Worm (Caenorhabditis elegans) whole organism, late embryonic: Measurements from ENCODE around the gene elpc-2.

ENCODE experiments used
- C08G9.2 ChIP-seq: sonication (generic microtip); optimal IDR thresholded peaks from 2 replicates; lab custom pipeline; 2016; ENCODE audit warnings: mild to moderate bottlenecking, missing genetic modification characterization, moderate library complexity, missing compliant biosample characterization
- F13H6.1 ChIP-seq: sonication (generic microtip); optimal IDR thresholded peaks from 2 replicates; lab custom pipeline; 2016; ENCODE audit warnings: missing genetic modification characterization, missing compliant biosample characterization
- K02D7.2 ChIP-seq: sonication (generic microtip); optimal IDR thresholded peaks from 2 replicates; lab custom pipeline; 2017; ENCODE audit warnings: mild to moderate bottlenecking, missing genetic modification characterization, missing compliant biosample characterization
- T23F11.4 ChIP-seq: fragments of 200-800 bp; sonication (Bioruptor generic); optimal IDR thresholded peaks from 2 replicates; lab custom pipeline; 2018; ENCODE audit warnings: mild to moderate bottlenecking, missing genetic modification characterization, missing compliant biosample characterization
- ahr-1 ChIP-seq: sonication (generic microtip); optimal IDR thresholded peaks from 2 replicates; lab custom pipeline; 2016; ENCODE audit warnings: missing genetic modification characterization, missing compliant biosample characterization
- ceh-18 ChIP-seq: sonication (generic microtip); optimal IDR thresholded peaks from 2 replicates; lab custom pipeline; 2016; ENCODE audit warnings: missing genetic modification characterization, missing compliant biosample characterization
- ceh-2 ChIP-seq: sonication (generic microtip); optimal IDR thresholded peaks from 2 replicates; lab custom pipeline; 2016; ENCODE audit warnings: missing genotype, missing genetic modification characterization, missing compliant biosample characterization
- ceh-22 ChIP-seq: sonication (generic microtip); optimal IDR thresholded peaks from 2 replicates; lab custom pipeline; 2017; ENCODE audit warnings: missing biosample characterization, missing genetic modification characterization
- ceh-30 ChIP-seq: fragments of 150-350 bp; optimal IDR thresholded peaks from 2 replicates; lab custom pipeline; 2014; ENCODE audit warnings: missing biosample characterization, missing genetic modification characterization
- ceh-31 ChIP-seq: sonication (generic microtip); optimal IDR thresholded peaks from 2 replicates; lab custom pipeline; 2016; ENCODE audit warnings: missing genetic modification characterization, missing compliant biosample characterization
- ceh-45 ChIP-seq: fragments of 200-800 bp; sonication (Bioruptor generic); IDR thresholded peaks from 2 replicates; pipeline ENCODE4 v1.3.6; 2022; ENCODE audit warnings: missing genetic modification reagents, missing genetic modification characterization, missing compliant biosample characterization
- ceh-6 ChIP-seq: fragments of 200-800 bp; sonication (Bioruptor generic); optimal IDR thresholded peaks from 2 replicates; lab custom pipeline; 2018; ENCODE audit warnings: mild to moderate bottlenecking, missing genetic modification characterization, missing compliant biosample characterization
- che-1 ChIP-seq: sonication (generic microtip); optimal IDR thresholded peaks from 2 replicates; lab custom pipeline; 2016; ENCODE audit warnings: mild to moderate bottlenecking, missing genetic modification characterization, missing compliant biosample characterization
- dve-1 ChIP-seq: sonication (generic microtip); optimal IDR thresholded peaks from 2 replicates; lab custom pipeline; 2017; ENCODE audit warnings: antibody characterized with exemption, mild to moderate bottlenecking, missing genetic modification characterization, missing compliant biosample characterization
- fax-1 ChIP-seq: sonication (generic microtip); optimal IDR thresholded peaks from 2 replicates; lab custom pipeline; 2016; ENCODE audit warnings: missing genotype, missing genetic modification characterization, missing compliant biosample characterization
- fkh-6 ChIP-seq: sonication (generic microtip); optimal IDR thresholded peaks from 2 replicates; lab custom pipeline; 2016; ENCODE audit warnings: missing genetic modification characterization, missing compliant biosample characterization
- hlh-15 ChIP-seq: sonication (generic microtip); optimal IDR thresholded peaks from 2 replicates; lab custom pipeline; 2016; ENCODE audit warnings: missing genetic modification characterization, missing compliant biosample characterization
- hlh-30 ChIP-seq: sonication (generic microtip); optimal IDR thresholded peaks from 2 replicates; lab custom pipeline; 2017; ENCODE audit warnings: antibody characterized with exemption, missing genetic modification characterization, missing compliant biosample characterization; ENCODE audit not compliant: insufficient read depth
- hlh-6 ChIP-seq: sonication (generic microtip); optimal IDR thresholded peaks from 2 replicates; lab custom pipeline; 2016; ENCODE audit warnings: missing genotype, missing genetic modification characterization, missing compliant biosample characterization
- mec-3 ChIP-seq: sonication (generic microtip); optimal IDR thresholded peaks from 2 replicates; lab custom pipeline; 2016; ENCODE audit warnings: borderline replicate concordance, missing genetic modification characterization, missing compliant biosample characterization
- nfya-1 ChIP-seq: sonication (generic microtip); optimal IDR thresholded peaks from 2 replicates; lab custom pipeline; 2017; ENCODE audit warnings: missing genetic modification characterization, mild to moderate bottlenecking, missing compliant biosample characterization, antibody characterized with exemption, moderate library complexity
- npax-4 ChIP-seq: sonication (generic microtip); optimal IDR thresholded peaks from 2 replicates; lab custom pipeline; 2016; ENCODE audit warnings: missing genetic modification characterization, missing compliant biosample characterization
- pros-1 ChIP-seq: fragments of 150-350 bp; optimal IDR thresholded peaks from 2 replicates; lab custom pipeline; 2014; ENCODE audit warnings: missing biosample characterization, missing genetic modification reagents, missing genetic modification characterization
- ref-2 ChIP-seq: sonication (generic microtip); optimal IDR thresholded peaks from 2 replicates; lab custom pipeline; 2016; ENCODE audit warnings: missing genetic modification characterization, missing compliant biosample characterization
- rnt-1 ChIP-seq: sonication (generic microtip); optimal IDR thresholded peaks from 2 replicates; lab custom pipeline; 2016; ENCODE audit warnings: missing genetic modification characterization, missing compliant biosample characterization
- sdc-2 ChIP-seq: sonication (generic microtip); optimal IDR thresholded peaks from 2 replicates; lab custom pipeline; 2016; ENCODE audit warnings: missing genotype, missing genetic modification characterization, missing compliant biosample characterization
- syd-9 ChIP-seq: sonication (generic microtip); optimal IDR thresholded peaks from 2 replicates; lab custom pipeline; 2016; ENCODE audit warnings: mild to moderate bottlenecking, missing genetic modification characterization, moderate library complexity, missing compliant biosample characterization
- tbx-2 ChIP-seq: sonication (generic microtip); optimal IDR thresholded peaks from 2 replicates; lab custom pipeline; 2016; ENCODE audit warnings: missing genetic modification characterization, missing compliant biosample characterization
- ttx-3 ChIP-seq: sonication (generic microtip); optimal IDR thresholded peaks from 2 replicates; lab custom pipeline; 2016; ENCODE audit warnings: missing genetic modification reagents, missing genetic modification characterization, missing compliant biosample characterization
- unc-3 ChIP-seq, 2 experiments: fragments of 200-800 bp in 1 of 2; sonication (Bioruptor generic) in 1 of 2; sonication (generic microtip) in 1 of 2; conservative IDR thresholded peaks in 1 of 2; optimal IDR thresholded peaks in 1 of 2; 2 replicates each; pipeline versions ENCODE4 v1.3.6 to Lab custom; 2016 to 2022; ENCODE audit warnings: missing compliant biosample characterization in 2 of 2, missing genetic modification characterization in 2 of 2, missing genetic modification reagents in 1 of 2
- unc-42 ChIP-seq: sonication (generic microtip); optimal IDR thresholded peaks from 2 replicates; lab custom pipeline; 2016; ENCODE audit warnings: missing genotype, missing genetic modification characterization, missing compliant biosample characterization
- unc-55 ChIP-seq: sonication (generic microtip); optimal IDR thresholded peaks from 2 replicates; lab custom pipeline; 2017; ENCODE audit warnings: missing biosample characterization, missing genetic modification reagents, missing genetic modification characterization
- ztf-16 ChIP-seq: sonication (generic microtip); optimal IDR thresholded peaks from 2 replicates; lab custom pipeline; 2017; ENCODE audit warnings: missing genetic modification characterization, missing compliant biosample characterization

elpc-2 gene

ce11 chrIII:12662186-12662585, 11.3 kb upstream of the elpc-2 start, which contains the start of gene tpst-1:
TSS of gene tpst-1 (minus strand) at chrIII:12662286.
- TF ChIP-seq ceh-6 (GFP tag; lab: Kevin White, UChicago) (no peak), unc-55 (GFP tag; lab: Kevin White, UChicago) (no peak), ceh-2 (no peak), ceh-22 (no peak), npax-4 (tag; lab: Kevin White, UChicago) (no peak), unc-3 (GFP tag; conservative IDR thresholded peaks at IDR 0.05; lab: Robert Waterston, UW) (no peak), unc-3 (tag; optimal IDR thresholded peaks at IDR 0.05; lab: Kevin White, UChicago) (no peak), ref-2 (tag; lab: Kevin White, UChicago) (no peak), che-1 (tag; lab: Kevin White, UChicago) (no peak), sdc-2 (tag; lab: Kevin White, UChicago) (no peak), ceh-18 (tag; lab: Kevin White, UChicago) (no peak)

- TF ChIP-seq ref-2 (tag; lab: Kevin White, UChicago) (peak; percentile 24), tbx-2 (tag; lab: Kevin White, UChicago) (peak; percentile 60), hlh-30 (tag; lab: Kevin White, UChicago) (peak; percentile 63), nfya-1 (tag; lab: Kevin White, UChicago) (peak; percentile 12), ceh-18 (tag; lab: Kevin White, UChicago) (peak; percentile 61), C08G9.2 (tag; lab: Kevin White, UChicago) (peak; percentile 61), ceh-31 (tag; lab: Kevin White, UChicago) (peak; percentile 68), rnt-1 (peak; percentile 46)
These were observed 8.0 kb upstream of the elpc-2 start for ce11 chrIII:12665500-12665907.

- TF ChIP-seq hlh-6 (tag; lab: Kevin White, UChicago), result no peak
- TF ChIP-seq ztf-16 (tag; lab: Kevin White, UChicago), result no peak
- no peak for TF ChIP-seq syd-9
- no peak for TF ChIP-seq ttx-3 (tag; lab: Kevin White, UChicago)
- no peak for TF ChIP-seq ceh-45
- no peak for TF ChIP-seq unc-42 (tag; lab: Kevin White, UChicago)
- no peak for TF ChIP-seq ceh-22
- TF ChIP-seq nfya-1 (tag; lab: Kevin White, UChicago), result no peak
- TF ChIP-seq hlh-15, result no peak
- TF ChIP-seq ahr-1, result no peak
- TF ChIP-seq pros-1 (tag; lab: Kevin White, UChicago), result no peak
- TF ChIP-seq F13H6.1 (tag; lab: Kevin White, UChicago), result no peak
- TF ChIP-seq fkh-6, result no peak
- no peak for TF ChIP-seq dve-1
- TF ChIP-seq rnt-1, result no peak
- TF ChIP-seq ceh-30 (tag; lab: Kevin White, UChicago), result no peak
- TF ChIP-seq T23F11.4, result no peak
- TF ChIP-seq fax-1 (tag; lab: Kevin White, UChicago), result no peak
- no peak for TF ChIP-seq sdc-2 (tag; lab: Kevin White, UChicago)
- TF ChIP-seq mec-3 (tag; lab: Kevin White, UChicago), result no peak
These were observed 4.7 kb upstream of the elpc-2 start for ce11 chrIII:12668821-12669220.

DNA sequence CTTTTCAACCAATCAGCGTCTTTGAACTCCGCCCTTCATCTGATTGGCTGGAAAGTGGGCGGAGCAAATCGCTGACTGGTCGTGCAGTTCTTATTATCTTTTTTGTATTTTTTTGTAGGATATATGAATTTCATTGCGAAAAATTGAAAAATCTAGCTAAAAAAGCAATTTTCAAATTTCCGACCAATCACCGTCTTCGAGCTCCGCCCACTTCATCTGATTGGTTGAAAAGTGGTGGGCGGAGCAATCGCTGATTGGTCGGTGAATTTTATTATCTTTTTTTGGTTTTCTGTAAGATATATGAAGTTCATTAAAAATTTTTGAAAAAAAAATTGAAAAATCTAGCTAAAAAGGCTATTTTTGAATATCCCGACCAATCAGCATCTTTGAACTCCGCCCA, 6.8 kb downstream of the elpc-2 start:
- TF ChIP-seq K02D7.2 (tag; lab: Kevin White, UChicago) (no peak), unc-3 (GFP tag; conservative IDR thresholded peaks at IDR 0.05; lab: Robert Waterston, UW) (no peak), unc-3 (tag; optimal IDR thresholded peaks at IDR 0.05; lab: Kevin White, UChicago) (no peak), hlh-30 (tag; lab: Kevin White, UChicago) (no peak), nfya-1 (tag; lab: Kevin White, UChicago) (peak; percentile 88)
